2 fruit fly cellular contexts compared by ENCODE assay signal in genomic region chr3L:19834143-19834794, dm6.
A peak's percentile ranks its signal among the peaks of the same experiment; 100 is the strongest.
TF ChIP-seq lines count a peak whose summit lies in the region.

TSS of gene trc (minus strand) at chr3L:19834304.
TSS of gene CG32221 (plus strand) at chr3L:19834670.

TF ChIP-seq in whole organism, adult, 20 proteins besides CTCF, POLR2A, EP300 and RAD21 (continued from another document):
- TF ChIP-seq CG11617 (GFP tag; optimal IDR thresholded peaks at IDR 0.05; lab: Kevin White, UChicago) (peak; percentile 34), CG5204 (GFP tag; optimal IDR thresholded peaks at IDR 0.05; lab: Kevin White, UChicago) (no peak)

TF ChIP-seq in whole organism, embryonic, 481 proteins besides CTCF, POLR2A, EP300 and RAD21 (continued from another document and continues in another):
- TF ChIP-seq CG10274 (GFP tag; optimal IDR thresholded peaks at IDR 0.05; lab: Kevin White, UChicago) (no peak), CG1792 (GFP tag; optimal IDR thresholded peaks at IDR 0.05; lab: Kevin White, UChicago) (no peak), CG11560 (tag; IDR thresholded peaks at IDR 0.05; lab: Robert Waterston, UW) (peak; percentile 82; the same call in 2 of the 3 replicates), CG14710 (tag; optimal IDR thresholded peaks at IDR 0.05; lab: Kevin White, UChicago) (peak; percentile 65), CG6683 (GFP tag; optimal IDR thresholded peaks at IDR 0.05; lab: Kevin White, UChicago) (no peak), CG1602 (GFP tag; optimal IDR thresholded peaks at IDR 0.05; lab: Kevin White, UChicago) (peak; percentile 17), ci (GFP tag; IDR thresholded peaks at IDR 0.05; lab: Robert Waterston, UW) (peak; percentile 81), dpn (GFP tag; optimal IDR thresholded peaks at IDR 0.05; lab: Kevin White, UChicago) (peak; percentile 19 to 43), Ets65A (GFP tag; lab: Kevin White, UChicago) (peak; percentile 94), E2f2 (GFP tag; IDR thresholded peaks at IDR 0.05; lab: Robert Waterston, UW) (peak; percentile 41; the same call in 1 of the 2 replicates), hbn (GFP tag; IDR thresholded peaks at IDR 0.05; lab: Robert Waterston, UW; ENCODE audit: partially characterized antibody) (peak; percentile 40; the same call in 1 of the 2 replicates), inv (GFP tag; IDR thresholded peaks at IDR 0.05; lab: Robert Waterston, UW; ENCODE audit: partially characterized antibody) (peak; percentile 66; the same call in 1 of the 2 replicates), Dad (GFP tag; optimal IDR thresholded peaks at IDR 0.05; lab: Kevin White, UChicago) (peak; percentile 14), CG2889 (GFP tag; IDR thresholded peaks at IDR 0.05; lab: Robert Waterston, UW) (no peak), hb (GFP tag; IDR thresholded peaks at IDR 0.05; lab: Robert Waterston, UW; ENCODE audit: partially characterized antibody) (peak; percentile 54; the same call in 1 of the 3 replicates), CG11456 (GFP tag; IDR thresholded peaks at IDR 0.05; lab: Robert Waterston, UW) (peak; percentile 57; the same call in 2 of the 3 replicates), CG3281 (GFP tag; optimal IDR thresholded peaks at IDR 0.05; lab: Kevin White, UChicago) (peak; percentile 41), Sry-δ (GFP tag; optimal IDR thresholded peaks at IDR 0.05; lab: Kevin White, UChicago) (peak; percentile 74), Max (GFP tag; optimal IDR thresholded peaks at IDR 0.05; lab: Kevin White, UChicago) (peak; percentile 1), phol (tag; optimal IDR thresholded peaks at IDR 0.05; lab: Kevin White, UChicago) (peak; percentile 50), gcm (GFP tag; optimal IDR thresholded peaks at IDR 0.05; lab: Kevin White, UChicago) (no peak), wek (GFP tag; optimal IDR thresholded peaks at IDR 0.05; lab: Kevin White, UChicago) (peak; percentile 39), h (optimal IDR thresholded peaks at IDR 0.05; lab: Kevin White, UChicago) (no peak), CG6813 (GFP tag; optimal IDR thresholded peaks at IDR 0.05; lab: Kevin White, UChicago) (no peak), CG10267 (tag; optimal IDR thresholded peaks at IDR 0.05; lab: Kevin White, UChicago) (peak; percentile 53), CG16779 (GFP tag; IDR thresholded peaks at IDR 0.05; lab: Robert Waterston, UW) (no peak), CG5245 (GFP tag; optimal IDR thresholded peaks at IDR 0.05; lab: Kevin White, UChicago) (peak; percentile 31), CG13775 (GFP tag; optimal IDR thresholded peaks at IDR 0.05; lab: Kevin White, UChicago) (peak; percentile 65), Ets97D (GFP tag; optimal IDR thresholded peaks at IDR 0.05; lab: Kevin White, UChicago) (peak; percentile 96), kah (GFP tag; optimal IDR thresholded peaks at IDR 0.05; lab: Kevin White, UChicago) (peak; percentile 11), CG32532 (GFP tag; IDR thresholded peaks at IDR 0.05; lab: Robert Waterston, UW) (peak; percentile 71), CG10431 (GFP tag; optimal IDR thresholded peaks at IDR 0.05; lab: Kevin White, UChicago) (peak; percentile 58), row (GFP tag; IDR thresholded peaks at IDR 0.05; lab: Robert Waterston, UW) (peak; percentile 83), Sox100B (GFP tag; optimal IDR thresholded peaks at IDR 0.05; lab: Kevin White, UChicago) (no peak), CG17359 (tag; optimal IDR thresholded peaks at IDR 0.05; lab: Kevin White, UChicago) (peak; percentile 33), gt (GFP tag; IDR thresholded peaks at IDR 0.05; lab: Robert Waterston, UW) (0 out of 2 replicates have a peak, but pooled peaks have one; percentile 29), trem (tag; optimal IDR thresholded peaks at IDR 0.05; lab: Kevin White, UChicago) (peak; percentile 44), CG13123 (GFP tag; optimal IDR thresholded peaks at IDR 0.05; lab: Kevin White, UChicago) (peak; percentile 99), stc (GFP tag; IDR thresholded peaks at IDR 0.05; lab: Robert Waterston, UW) (0 out of 2 replicates have a peak, but pooled peaks have one; percentile 23), ap (GFP tag; IDR thresholded peaks at IDR 0.05; lab: Robert Waterston, UW) (no peak), Trl (optimal IDR thresholded peaks at IDR 0.05; lab: Kevin White, UChicago) (no peak), Trl (GFP tag; optimal IDR thresholded peaks at IDR 0.05; lab: Kevin White, UChicago) (no peak), HLH4C (GFP tag; IDR thresholded peaks at IDR 0.05; lab: Robert Waterston, UW; ENCODE audit: partially characterized antibody) (peak; percentile 59), Hsf (GFP tag; optimal IDR thresholded peaks at IDR 0.05; lab: Kevin White, UChicago) (peak; percentile 41), Drgx (GFP tag; IDR thresholded peaks at IDR 0.05; lab: Robert Waterston, UW) (no peak), CoRest (tag; optimal IDR thresholded peaks at IDR 0.05; lab: Kevin White, UChicago) (peak; percentile 63), sna (GFP tag; IDR thresholded peaks at IDR 0.05; lab: Robert Waterston, UW; ENCODE audit: partially characterized antibody) (peak; percentile 22; the same call in 1 of the 2 replicates), CG17385 (GFP tag; optimal IDR thresholded peaks at IDR 0.05; lab: Kevin White, UChicago) (peak; percentile 98), CG13296 (GFP tag; optimal IDR thresholded peaks at IDR 0.05; lab: Kevin White, UChicago) (no peak), zfh1 (GFP tag; IDR thresholded peaks at IDR 0.05; lab: Robert Waterston, UW) (peak; percentile 52; the same call in 2 of the 3 replicates), NFAT (GFP tag; IDR thresholded peaks at IDR 0.05; lab: Robert Waterston, UW) (peak; percentile 78), Ptx1 (GFP tag; IDR thresholded peaks at IDR 0.05; lab: Robert Waterston, UW) (peak; percentile 57), CG9727 (GFP tag; optimal IDR thresholded peaks at IDR 0.05; lab: Kevin White, UChicago) (peak; percentile 38), Fer2 (tag; optimal IDR thresholded peaks at IDR 0.05; lab: Kevin White, UChicago) (peak; percentile 63), CG8089 (GFP tag; optimal IDR thresholded peaks at IDR 0.05; lab: Kevin White, UChicago) (peak; percentile 24), CG18764 (GFP tag; optimal IDR thresholded peaks at IDR 0.05; lab: Kevin White, UChicago) (peak; percentile 24), fd3F (GFP tag; optimal IDR thresholded peaks at IDR 0.05; lab: Kevin White, UChicago) (peak; percentile 10), CG17612 (GFP tag; IDR thresholded peaks at IDR 0.05; lab: Robert Waterston, UW) (0 out of 2 replicates have a peak, but pooled peaks have one; percentile 10), Eip74EF (GFP tag; optimal IDR thresholded peaks at IDR 0.05; lab: Kevin White, UChicago) (no peak), CG12299 (tag; optimal IDR thresholded peaks at IDR 0.05; lab: Kevin White, UChicago) (no peak), ssp (GFP tag; IDR thresholded peaks at IDR 0.05; lab: Robert Waterston, UW) (peak; percentile 19; the same call in 1 of the 2 replicates), CG17829 (tag; optimal IDR thresholded peaks at IDR 0.05; lab: Kevin White, UChicago) (peak; percentile 38), CG12942 (GFP tag; optimal IDR thresholded peaks at IDR 0.05; lab: Kevin White, UChicago) (peak; percentile 27), dysf (GFP tag; IDR thresholded peaks at IDR 0.05; lab: Robert Waterston, UW) (peak; percentile 25; the same call in 1 of the 3 replicates), nom (GFP tag; optimal IDR thresholded peaks at IDR 0.05; lab: Kevin White, UChicago) (peak; percentile 54), CG10654 (GFP tag; optimal IDR thresholded peaks at IDR 0.05; lab: Kevin White, UChicago) (peak; percentile 10), eve (GFP tag; optimal IDR thresholded peaks at IDR 0.05; lab: Kevin White, UChicago) (no peak), p53 (GFP tag; optimal IDR thresholded peaks at IDR 0.05; lab: Kevin White, UChicago) (peak; percentile 7), CG31224 (GFP tag; IDR thresholded peaks at IDR 0.05; lab: Robert Waterston, UW) (peak; percentile 24; the same call in 1 of the 2 replicates), klu (GFP tag; IDR thresholded peaks at IDR 0.05; lab: Robert Waterston, UW) (no peak), Scr (GFP tag; IDR thresholded peaks at IDR 0.05; lab: Robert Waterston, UW; ENCODE audit: partially characterized antibody) (peak; percentile 73), Dll (GFP tag; IDR thresholded peaks at IDR 0.05; lab: Robert Waterston, UW; ENCODE audit: partially characterized antibody) (peak; percentile 67), so (GFP tag; IDR thresholded peaks at IDR 0.05; lab: Robert Waterston, UW) (0 out of 3 replicates have a peak, but pooled peaks have one; percentile 9), CG34376 (GFP tag; optimal IDR thresholded peaks at IDR 0.05; lab: Kevin White, UChicago) (peak; percentile 53), CG17186 (GFP tag; optimal IDR thresholded peaks at IDR 0.05; lab: Kevin White, UChicago) (peak; percentile 51), chm (GFP tag; IDR thresholded peaks at IDR 0.05; lab: Robert Waterston, UW) (peak; percentile 67), Myb (GFP tag; optimal IDR thresholded peaks at IDR 0.05; lab: Kevin White, UChicago) (peak; percentile 4), CG3847 (GFP tag; IDR thresholded peaks at IDR 0.05; lab: Robert Waterston, UW) (peak; percentile 51; the same call in 1 of the 2 replicates), CrebB (tag; optimal IDR thresholded peaks at IDR 0.05; lab: Kevin White, UChicago) (peak; percentile 33), Asciz (GFP tag; optimal IDR thresholded peaks at IDR 0.05; lab: Kevin White, UChicago) (no peak), Lhr (GFP tag; optimal IDR thresholded peaks at IDR 0.05; lab: Kevin White, UChicago) (peak; percentile 54), BEAF-32 (GFP tag; optimal IDR thresholded peaks at IDR 0.05; lab: Kevin White, UChicago) (peak; percentile 85), lov (optimal IDR thresholded peaks at IDR 0.05; lab: Kevin White, UChicago) (no peak), lov (GFP tag; IDR thresholded peaks at IDR 0.05; lab: Robert Waterston, UW) (0 out of 3 replicates have a peak, but pooled peaks have one; percentile 41), tio (GFP tag; optimal IDR thresholded peaks at IDR 0.05; lab: Kevin White, UChicago) (no peak), CG30403 (GFP tag; optimal IDR thresholded peaks at IDR 0.05; lab: Kevin White, UChicago) (peak; percentile 45), CG4424 (GFP tag; optimal IDR thresholded peaks at IDR 0.05; lab: Kevin White, UChicago) (peak; percentile 44), Lim3 (GFP tag; IDR thresholded peaks at IDR 0.05; lab: Robert Waterston, UW) (no peak), Dref (GFP tag; IDR thresholded peaks at IDR 0.05; lab: Robert Waterston, UW) (peak; percentile 94), CG6791 (GFP tag; IDR thresholded peaks at IDR 0.05; lab: Robert Waterston, UW; ENCODE audit: partially characterized antibody) (peak; percentile 73; the same call in 2 of the 3 replicates), onecut (GFP tag; IDR thresholded peaks at IDR 0.05; lab: Robert Waterston, UW) (peak; percentile 71), CG30020 (tag; optimal IDR thresholded peaks at IDR 0.05; lab: Kevin White, UChicago) (peak; percentile 31), mirr (GFP tag; optimal IDR thresholded peaks at IDR 0.05; lab: Kevin White, UChicago) (peak; percentile 66), ranshi (GFP tag; IDR thresholded peaks at IDR 0.05; lab: Robert Waterston, UW) (peak; percentile 42; the same call in 1 of the 2 replicates), Lpt (GFP tag; optimal IDR thresholded peaks at IDR 0.05; lab: Kevin White, UChicago) (no peak), CG13894 (tag; optimal IDR thresholded peaks at IDR 0.05; lab: Kevin White, UChicago) (no peak), CG8924 (tag; optimal IDR thresholded peaks at IDR 0.05; lab: Kevin White, UChicago) (peak; percentile 33), Fer1 (GFP tag; optimal IDR thresholded peaks at IDR 0.05; lab: Kevin White, UChicago) (peak; percentile 70), Dek (tag; optimal IDR thresholded peaks at IDR 0.05; lab: Kevin White, UChicago) (peak; percentile 65), CG14965 (GFP tag; optimal IDR thresholded peaks at IDR 0.05; lab: Kevin White, UChicago; ENCODE audit: borderline replicate concordance) (no peak), Med (GFP tag; lab: Kevin White, UChicago) (peak; percentile 82), CG10321 (GFP tag; IDR thresholded peaks at IDR 0.05; lab: Robert Waterston, UW) (peak; percentile 21; the same call in 1 of the 2 replicates), tll (GFP tag; optimal IDR thresholded peaks at IDR 0.05; lab: Kevin White, UChicago) (no peak), pho (GFP tag; optimal IDR thresholded peaks at IDR 0.05; lab: Kevin White, UChicago) (peak; percentile 11), unc-4 (GFP tag; IDR thresholded peaks at IDR 0.05; lab: Robert Waterston, UW; ENCODE audit: partially characterized antibody) (peak; percentile 57; the same call in 1 of the 2 replicates), CG15696 (tag; optimal IDR thresholded peaks at IDR 0.05; lab: Kevin White, UChicago) (peak; percentile 10), Gug (GFP tag; IDR thresholded peaks at IDR 0.05; lab: Robert Waterston, UW) (peak; percentile 53; the same call in 2 of the 4 replicates), CG18476 (GFP tag; optimal IDR thresholded peaks at IDR 0.05; lab: Kevin White, UChicago) (no peak), knrl (GFP tag; IDR thresholded peaks at IDR 0.05; lab: Robert Waterston, UW; ENCODE audit: partially characterized antibody) (peak; percentile 73), CG13287 (GFP tag; IDR thresholded peaks at IDR 0.05; lab: Robert Waterston, UW; ENCODE audit: partially characterized antibody) (peak; percentile 67), seq (GFP tag; IDR thresholded peaks at IDR 0.05; lab: Robert Waterston, UW) (peak; percentile 48; the same call in 1 of the 2 replicates), CG10209 (GFP tag; optimal IDR thresholded peaks at IDR 0.05; lab: Kevin White, UChicago) (no peak), mld (GFP tag; IDR thresholded peaks at IDR 0.05; lab: Robert Waterston, UW; ENCODE audit: partially characterized antibody) (peak; percentile 39; the same call in 1 of the 3 replicates), H2.0 (GFP tag; IDR thresholded peaks at IDR 0.05; lab: Robert Waterston, UW) (peak; percentile 44; the same call in 1 of the 2 replicates), MTF-1 (GFP tag; optimal IDR thresholded peaks at IDR 0.05; lab: Kevin White, UChicago; ENCODE audit: borderline replicate concordance) (peak; percentile 58), CG11696 (GFP tag; IDR thresholded peaks at IDR 0.05; lab: Robert Waterston, UW) (no peak), amos (GFP tag; IDR thresholded peaks at IDR 0.05; lab: Robert Waterston, UW; ENCODE audit: partially characterized antibody) (peak; percentile 81), CG9609 (GFP tag; optimal IDR thresholded peaks at IDR 0.05; lab: Kevin White, UChicago) (peak; percentile 9), CHES-1-like (GFP tag; optimal IDR thresholded peaks at IDR 0.05; lab: Kevin White, UChicago) (peak; percentile 15), CG9876 (GFP tag; optimal IDR thresholded peaks at IDR 0.05; lab: Kevin White, UChicago) (peak; percentile 30), bigmax (GFP tag; optimal IDR thresholded peaks at IDR 0.05; lab: Kevin White, UChicago) (no peak), CG42726 (GFP tag; IDR thresholded peaks at IDR 0.05; lab: Robert Waterston, UW; ENCODE audit: partially characterized antibody) (peak; percentile 77)
